Worm (Caenorhabditis elegans): ENCODE measurements around the gene aly-2.

DNA sequence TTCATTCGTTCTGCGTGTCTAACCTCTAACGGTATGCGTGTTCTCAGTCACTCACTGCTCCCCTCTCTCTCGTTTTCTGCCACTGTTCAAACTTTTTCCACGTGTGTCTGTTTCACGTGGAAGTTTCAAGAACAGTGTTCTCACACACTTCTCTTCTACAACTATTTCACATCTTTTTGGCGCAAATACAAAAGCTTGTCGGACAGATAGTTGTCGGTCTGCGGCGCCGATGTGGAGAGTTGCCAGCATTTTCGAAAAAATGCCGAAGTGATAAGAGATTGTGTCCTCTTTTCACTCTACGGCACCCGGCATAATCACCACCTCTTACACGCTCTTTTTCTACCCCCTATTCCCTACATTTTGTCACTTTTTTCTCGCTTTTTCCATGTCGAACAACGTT is 28.9 kb upstream of the aly-2 start:
- TF ChIP-seq aly-2 (tag; optimal IDR thresholded peaks at IDR 0.05) (no peak), nhr-76 (tag; optimal IDR thresholded peaks at IDR 0.05) (no peak), zag-1 (tag; optimal IDR thresholded peaks at IDR 0.05) (no peak)
